Worm (Caenorhabditis elegans) whole organism, L3 larva: ENCODE data around the gene C15H9.9.

ENCODE experiments used
- aly-2 ChIP-seq: fragments of 150-350 bp; optimal IDR thresholded peaks from 2 replicates; lab custom pipeline; 2014; ENCODE audit warnings: missing biosample characterization, missing genetic modification characterization
- ama-1 ChIP-seq: fragments of 150-350 bp; optimal IDR thresholded peaks from 2 replicates; lab custom pipeline; 2018
- ceh-16 ChIP-seq: sonication (generic microtip); optimal IDR thresholded peaks from 2 replicates; lab custom pipeline; 2017; ENCODE audit warnings: missing biosample characterization, missing genetic modification characterization
- ceh-28 ChIP-seq: fragments of 150-350 bp; optimal IDR thresholded peaks from 2 replicates; lab custom pipeline; 2014; ENCODE audit warnings: missing biosample characterization, missing genetic modification reagents, missing genetic modification characterization
- ceh-9 ChIP-seq: sonication (generic microtip); optimal IDR thresholded peaks from 2 replicates; lab custom pipeline; 2018; ENCODE audit warnings: missing biosample characterization, missing genetic modification characterization
- daf-12 ChIP-seq: fragments of 150-350 bp; optimal IDR thresholded peaks from 2 replicates; lab custom pipeline; 2014; ENCODE audit warnings: missing biosample characterization, missing genetic modification reagents, missing genetic modification characterization
- egl-27 ChIP-seq: sonication (generic microtip); optimal IDR thresholded peaks from 4 replicates; lab custom pipeline; 2017; ENCODE audit warnings: missing biosample characterization, missing genetic modification reagents, missing genetic modification characterization
- elt-1 ChIP-seq: fragments of 150-350 bp; optimal IDR thresholded peaks from 2 replicates; lab custom pipeline; 2014; ENCODE audit warnings: missing biosample characterization, missing genetic modification characterization
- elt-2 ChIP-seq: sonication (generic microtip); optimal IDR thresholded peaks from 2 replicates; lab custom pipeline; 2016; ENCODE audit warnings: missing genetic modification reagents, mild to moderate bottlenecking, missing genetic modification characterization, missing compliant biosample characterization
- eor-1 ChIP-seq, 2 experiments: fragments of 150-350 bp; optimal IDR thresholded peaks; 2 replicates each; lab custom pipeline; 2014 to 2018; ENCODE audit warnings: missing biosample characterization in 2 of 2, missing genetic modification characterization in 2 of 2
- fos-1 ChIP-seq: fragments of 150-350 bp; optimal IDR thresholded peaks from 2 replicates; lab custom pipeline; 2014; ENCODE audit warnings: missing biosample characterization, missing genetic modification characterization
- lin-15B ChIP-seq: fragments of 150-350 bp; optimal IDR thresholded peaks from 2 replicates; lab custom pipeline; 2014; ENCODE audit warnings: missing biosample characterization, missing genetic modification characterization
- mdl-1 ChIP-seq: fragments of 150-350 bp; optimal IDR thresholded peaks from 2 replicates; lab custom pipeline; 2014; ENCODE audit warnings: missing biosample characterization, missing genetic modification characterization
- nfya-1 ChIP-seq: sonication (generic microtip); optimal IDR thresholded peaks from 2 replicates; lab custom pipeline; 2017; ENCODE audit warnings: missing genetic modification characterization, mild to moderate bottlenecking, missing compliant biosample characterization, antibody characterized with exemption, moderate library complexity; ENCODE audit not compliant: insufficient read depth
- nhr-11 ChIP-seq: fragments of 150-350 bp; optimal IDR thresholded peaks from 2 replicates; lab custom pipeline; 2014; ENCODE audit warnings: missing biosample characterization, missing genetic modification characterization
- nhr-12 ChIP-seq: fragments of 150-350 bp; optimal IDR thresholded peaks from 2 replicates; lab custom pipeline; 2014; ENCODE audit warnings: missing biosample characterization, missing genetic modification characterization
- nhr-23 ChIP-seq: fragments of 150-350 bp; optimal IDR thresholded peaks from 2 replicates; lab custom pipeline; 2014; ENCODE audit warnings: missing biosample characterization, missing genetic modification reagents, missing genetic modification characterization
- nhr-25 ChIP-seq: sonication (generic microtip); optimal IDR thresholded peaks from 2 replicates; lab custom pipeline; 2017; ENCODE audit warnings: missing biosample characterization, missing genetic modification characterization
- nhr-28 ChIP-seq: fragments of 150-350 bp; optimal IDR thresholded peaks from 2 replicates; lab custom pipeline; 2014; ENCODE audit warnings: missing biosample characterization, missing genetic modification characterization
- nhr-43 ChIP-seq: sonication (generic microtip); optimal IDR thresholded peaks from 2 replicates; lab custom pipeline; 2016; ENCODE audit warnings: mild to moderate bottlenecking, missing genetic modification characterization, missing compliant biosample characterization; ENCODE audit not compliant: poor library complexity, severe bottlenecking
- nhr-76 ChIP-seq: fragments of 150-350 bp; sonication (generic microtip); optimal IDR thresholded peaks from 5 replicates; lab custom pipeline; 2014; ENCODE audit warnings: missing biosample characterization, missing genetic modification characterization
- nhr-77 ChIP-seq: fragments of 150-350 bp; optimal IDR thresholded peaks from 2 replicates; lab custom pipeline; 2014; ENCODE audit warnings: missing biosample characterization, missing genetic modification characterization
- pha-4 ChIP-seq: fragments of 150-350 bp; optimal IDR thresholded peaks from 2 replicates; lab custom pipeline; 2014; ENCODE audit warnings: missing biosample characterization, missing genetic modification reagents, missing genetic modification characterization
- pqm-1 ChIP-seq: fragments of 150-350 bp; optimal IDR thresholded peaks from 2 replicates; lab custom pipeline; 2017; ENCODE audit warnings: missing biosample characterization, missing genetic modification characterization, inconsistent platforms
- sea-2 ChIP-seq: fragments of 150-350 bp; sonication (generic microtip); optimal IDR thresholded peaks from 4 replicates; lab custom pipeline; 2014; ENCODE audit warnings: missing biosample characterization, missing genetic modification reagents, missing genetic modification characterization
- skn-1 ChIP-seq: fragments of 150-350 bp; optimal IDR thresholded peaks from 2 replicates; lab custom pipeline; 2014; ENCODE audit warnings: missing biosample characterization, missing genetic modification characterization
- unc-39 ChIP-seq: sonication (generic microtip); optimal IDR thresholded peaks from 4 replicates; lab custom pipeline; 2017; ENCODE audit warnings: missing biosample characterization, missing genetic modification characterization
- unc-62 ChIP-seq: fragments of 150-350 bp; sonication (generic microtip); optimal IDR thresholded peaks from 4 replicates; lab custom pipeline; 2014; ENCODE audit warnings: missing biosample characterization, missing genetic modification reagents, missing genetic modification characterization
- zag-1 ChIP-seq: fragments of 150-350 bp; optimal IDR thresholded peaks from 2 replicates; lab custom pipeline; 2014; ENCODE audit warnings: missing biosample characterization, missing genetic modification characterization
- ztf-4 ChIP-seq: fragments of 150-350 bp; optimal IDR thresholded peaks from 2 replicates; lab custom pipeline; 2014; ENCODE audit warnings: missing biosample characterization, missing genetic modification characterization

C15H9.9 gene

DNA sequence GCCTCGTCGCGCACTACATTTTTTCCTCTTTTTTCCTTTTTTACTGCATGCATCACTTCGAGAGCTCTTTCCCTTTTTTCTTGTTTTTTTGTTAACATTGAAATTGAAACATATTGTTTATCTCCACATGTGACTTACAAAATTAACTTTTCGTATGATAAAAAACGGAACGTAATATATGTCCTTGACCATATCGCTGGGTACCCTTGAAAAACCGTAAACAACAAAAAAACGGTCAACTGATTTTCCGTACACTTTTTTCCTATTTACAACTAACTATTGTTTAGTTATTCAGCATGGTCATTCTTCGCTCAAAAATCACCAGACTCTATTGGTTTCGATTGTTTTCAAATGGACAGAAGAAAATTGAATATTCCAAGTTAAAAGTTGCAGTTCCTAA, 6.0 kb downstream of the C15H9.9 start, which contains the start of gene nnt-1:
Gene nnt-1, plus strand, starts transcription at position 286 of the 400 bp plus-strand sequence.
- TF ChIP-seq nhr-76 (tag; lab: Kevin White, UChicago) = no peak
- no peak for TF ChIP-seq nhr-28
- TF ChIP-seq unc-62 (GFP tag; lab: Kevin White, UChicago) = no peak
- no peak for TF ChIP-seq elt-2
- peak; percentile 37 for TF ChIP-seq pha-4 (tag; lab: Kevin White, UChicago)
- TF ChIP-seq aly-2 (tag; lab: Kevin White, UChicago) = no peak

- TF ChIP-seq zag-1 (no peak), nhr-12 (tag; lab: Kevin White, UChicago) (no peak), pha-4 (tag; lab: Kevin White, UChicago) (peak; percentile 89), fos-1 (no peak), nhr-11 (tag; lab: Kevin White, UChicago) (no peak), sea-2 (GFP tag; lab: Kevin White, UChicago) (no peak), pqm-1 (peak; percentile 15), skn-1 (tag; lab: Kevin White, UChicago) (no peak), elt-2 (peak; percentile 27)
- TF ChIP-seq, all 47 proteins: peak for 3
Observed at ce11 chrX:6121279-6121678, 6.8 kb downstream of the C15H9.9 start.

ce11 chrX:6118086-6118825, 9.8 kb downstream of the C15H9.9 start, which contains the start of gene C15H9.2:
Gene C15H9.2, plus strand, starts transcription at chrX:6118526.
- TF ChIP-seq pqm-1 (peak; percentile 47), nfya-1 (tag; lab: Kevin White, UChicago) (peak; percentile 6), nhr-25 (tag; lab: Kevin White, UChicago) (no peak), elt-2 (peak; percentile 74), ceh-9 (tag; lab: Kevin White, UChicago) (no peak)
- TF ChIP-seq, all 47 proteins: peak for 3

DNA sequence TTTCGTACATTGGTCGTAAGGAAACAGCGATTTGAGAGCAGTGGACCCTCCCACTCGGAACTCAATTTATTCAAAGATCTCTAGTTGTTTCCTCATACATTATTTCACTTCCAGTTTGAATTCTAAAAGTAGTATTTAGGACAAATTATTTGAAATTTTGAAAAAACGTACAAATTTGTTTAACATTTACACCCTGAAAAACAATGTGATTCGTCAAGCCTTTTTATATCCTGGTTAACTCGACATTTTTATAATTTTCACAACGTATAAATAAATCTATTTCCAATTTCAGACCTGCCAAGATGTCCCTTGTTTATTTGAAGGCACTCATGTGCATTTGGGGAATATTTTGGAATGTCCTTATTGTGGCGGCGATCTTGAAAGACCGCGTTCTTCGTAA, 12.6 kb downstream of the C15H9.9 start, which contains the start of gene C15H9.3:
Gene C15H9.3, plus strand, starts transcription at position 301 of the 400 bp plus-strand sequence.
- TF ChIP-seq ceh-16 (tag; lab: Kevin White, UChicago) = no peak
- no peak for TF ChIP-seq aly-2 (tag; lab: Kevin White, UChicago)
- no peak for TF ChIP-seq daf-12 (tag; lab: Kevin White, UChicago)
- TF ChIP-seq sea-2 (GFP tag; lab: Kevin White, UChicago) = no peak
- no peak for TF ChIP-seq lin-15B (tag; lab: Kevin White, UChicago)
- no peak for TF ChIP-seq ceh-9 (tag; lab: Kevin White, UChicago)
- no peak for TF ChIP-seq unc-39 (tag; lab: Kevin White, UChicago)
- TF ChIP-seq ama-1 (lab: Kevin White, UChicago) = no peak
- no peak for TF ChIP-seq egl-27 (tag; lab: Kevin White, UChicago)
- no peak for TF ChIP-seq nhr-11 (tag; lab: Kevin White, UChicago)
- TF ChIP-seq eor-1 (tag; optimal IDR thresholded peaks at IDR 0.05; lab: Kevin White, UChicago) = no peak
- TF ChIP-seq mdl-1 = no peak
- TF ChIP-seq nhr-25 (tag; lab: Kevin White, UChicago) = no peak
- TF ChIP-seq ceh-28 = no peak
- no peak for TF ChIP-seq ztf-4 (tag; lab: Kevin White, UChicago)
- TF ChIP-seq nhr-77 (tag; lab: Kevin White, UChicago) = no peak

DNA sequence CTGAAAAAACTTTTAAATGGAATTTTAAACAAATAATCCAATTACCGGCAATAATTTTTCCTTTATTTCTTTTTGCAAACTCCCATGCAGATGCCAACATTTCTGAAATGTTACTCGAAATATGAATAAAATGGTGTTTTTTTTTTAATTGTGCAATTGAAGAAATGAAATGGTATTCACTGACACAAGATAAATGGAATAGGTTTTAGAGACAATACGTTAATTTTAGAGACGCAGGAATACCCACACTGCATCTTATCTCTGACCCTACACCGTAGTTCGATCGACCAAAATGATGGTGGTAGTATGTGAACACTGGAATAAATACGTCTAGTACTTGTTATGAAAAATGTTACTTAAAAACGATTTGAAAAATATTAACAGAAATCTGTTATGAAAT, 15.3 kb downstream of the C15H9.9 start, which contains the start of gene prx-3:
Gene prx-3, minus strand, starts transcription at position 101 of the 400 bp plus-strand sequence.
- TF ChIP-seq nhr-12 (tag; lab: Kevin White, UChicago) (no peak), skn-1 (tag; lab: Kevin White, UChicago) (no peak), elt-2 (peak; percentile 54)

DNA sequence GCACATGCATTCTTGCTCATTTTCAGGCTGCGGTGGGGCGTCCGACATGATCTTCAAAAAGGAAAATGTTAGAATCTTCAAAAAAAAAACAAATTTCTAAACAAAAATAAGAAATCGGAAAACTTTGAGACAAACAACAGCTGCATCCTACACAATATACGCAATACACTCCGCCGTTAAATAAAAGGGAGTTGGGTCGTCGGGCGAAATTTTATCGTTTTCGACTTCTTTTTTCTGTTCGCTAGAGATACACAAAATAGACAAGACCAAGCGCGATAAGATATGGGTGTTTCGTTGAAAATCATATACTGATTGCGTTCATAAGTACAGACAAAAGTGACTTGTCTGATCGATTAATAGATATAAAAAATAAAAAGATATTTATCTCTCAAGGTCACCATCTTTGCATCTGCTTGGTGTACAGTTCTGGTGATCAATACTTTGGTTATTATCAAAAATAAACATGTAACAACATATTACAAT, 18.7 kb downstream of the C15H9.9 start, which contains the start of gene kynu-1:
Gene kynu-1, minus strand, starts transcription at position 51 of the 483 bp plus-strand sequence.
- TF ChIP-seq elt-1 (tag; lab: Kevin White, UChicago) (peak; percentile 81), elt-2 (peak; percentile 57), nhr-43 (tag; lab: Kevin White, UChicago) (peak; percentile 32), ceh-28 (peak; percentile 66), fos-1 (no peak), nhr-23 (tag; lab: Kevin White, UChicago) (peak; percentile 53), ama-1 (lab: Kevin White, UChicago) (no peak)
